Worm (Caenorhabditis elegans) whole organism, L1 larva: Measurements from ENCODE around the gene arrd-24.

Source experiments
- alr-1 ChIP-seq: fragments of 200-800 bp; sonication (Bioruptor generic); optimal IDR thresholded peaks from 2 replicates; lab custom pipeline; 2018; ENCODE audit warnings: borderline replicate concordance, mild to moderate bottlenecking, missing genetic modification characterization, missing compliant biosample characterization
- fkh-10 ChIP-seq: sonication (generic microtip); optimal IDR thresholded peaks from 2 replicates; lab custom pipeline; 2017; ENCODE audit warnings: missing biosample characterization, missing genetic modification reagents, missing genetic modification characterization
- fos-1 ChIP-seq: fragments of 150-350 bp; optimal IDR thresholded peaks from 2 replicates; lab custom pipeline; 2014; ENCODE audit warnings: missing biosample characterization, missing genetic modification characterization
- mdl-1 ChIP-seq, 2 experiments: fragments of 150-350 bp; optimal IDR thresholded peaks; 2 replicates each; lab custom pipeline; 2014 to 2017; ENCODE audit warnings: missing biosample characterization in 2 of 2, missing genetic modification characterization in 2 of 2, inconsistent platforms in 1 of 2
- nhr-11 ChIP-seq: fragments of 150-350 bp; optimal IDR thresholded peaks from 2 replicates; lab custom pipeline; 2014; ENCODE audit warnings: missing biosample characterization, missing genetic modification characterization

DNA sequence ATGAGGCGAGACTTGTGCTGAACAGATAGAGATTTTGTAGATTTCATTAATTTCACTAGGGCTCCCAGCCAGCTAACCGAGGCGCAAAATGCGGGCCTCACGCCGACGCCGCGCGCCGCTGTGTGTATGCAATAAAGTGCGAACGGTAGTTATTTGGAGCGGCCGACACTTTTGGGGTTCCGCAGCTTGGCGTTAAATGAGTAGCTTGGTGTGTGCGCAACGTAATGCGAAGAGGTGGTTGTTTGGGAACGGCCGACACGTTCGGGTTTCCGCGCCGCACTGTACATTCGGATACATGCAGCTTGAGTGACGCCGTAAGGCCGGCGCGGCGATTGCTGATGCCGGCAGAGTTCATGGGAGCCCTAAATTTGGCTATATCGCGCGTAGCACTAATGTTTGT, 27.8 kb upstream of the arrd-24 start:
- no peak for TF ChIP-seq nhr-11 (tag; lab: Kevin White, UChicago)
- TF ChIP-seq fkh-10 (GFP tag; lab: Kevin White, UChicago), result no peak
- TF ChIP-seq mdl-1 (tag; optimal IDR thresholded peaks at IDR 0.05; lab: Kevin White, UChicago), result no peak
- no peak for TF ChIP-seq alr-1
- TF ChIP-seq fos-1, result no peak
